Fruit fly (Drosophila melanogaster) whole organism, embryonic: ENCODE data around the gene CG8516.
A peak's percentile ranks its signal among the peaks of the same experiment; 100 is the strongest.

ENCODE experiments used
- CG10209 ChIP-seq: fragments of 200-800 bp; sonication (Bioruptor generic); optimal IDR thresholded peaks from 3 replicates; lab custom pipeline; 2017; ENCODE audit warnings: missing biosample characterization, mild to moderate bottlenecking, missing genetic modification characterization, missing genetic modification reagents
- CG11560 ChIP-seq: fragments of 200-800 bp; sonication (Bioruptor generic); IDR thresholded peaks from 3 replicates; pipeline ENCODE4 v1.3.6; 2022; ENCODE audit warnings: missing biosample characterization, missing genetic modification characterization
- CG12769 ChIP-seq: fragments of 200-800 bp; sonication (Bioruptor generic); optimal IDR thresholded peaks from 2 replicates; lab custom pipeline; 2019; ENCODE audit warnings: missing biosample characterization, mild to moderate bottlenecking, missing genetic modification characterization, moderate library complexity
- CG14860 ChIP-seq: fragments of 200-800 bp; sonication (Bioruptor generic); IDR thresholded peaks from 3 replicates; pipeline ENCODE4 v1.3.6; 2022; ENCODE audit warnings: missing biosample characterization, missing genetic modification characterization; ENCODE audit not compliant: partially characterized antibody
- CG15479 ChIP-seq: fragments of 200-800 bp; sonication (Bioruptor generic); optimal IDR thresholded peaks from 3 replicates; lab custom pipeline; 2019; ENCODE audit warnings: missing biosample characterization, mild to moderate bottlenecking, missing genetic modification characterization, moderate library complexity
- CG17612 ChIP-seq: fragments of 200-800 bp; sonication (Bioruptor generic); IDR thresholded peaks from 2 replicates; pipeline ENCODE4 v1.3.6; 2022; ENCODE audit warnings: missing biosample characterization, missing genetic modification characterization
- CG18262 ChIP-seq: fragments of 200-800 bp; optimal IDR thresholded peaks from 3 replicates; lab custom pipeline; 2019; ENCODE audit warnings: missing biosample characterization, mild to moderate bottlenecking, missing genetic modification characterization, moderate library complexity
- CG2678 ChIP-seq: fragments of 200-800 bp; sonication (Bioruptor generic); optimal IDR thresholded peaks from 3 replicates; lab custom pipeline; 2019; ENCODE audit warnings: missing biosample characterization, mild to moderate bottlenecking, missing genetic modification characterization, moderate library complexity
- CG30020 ChIP-seq: fragments of 200-800 bp; optimal IDR thresholded peaks from 2 replicates; lab custom pipeline; 2019; ENCODE audit warnings: missing biosample characterization, mild to moderate bottlenecking, missing genetic modification characterization, moderate library complexity
- CG31365 ChIP-seq: fragments of 200-800 bp; sonication (Bioruptor generic); optimal IDR thresholded peaks from 2 replicates; lab custom pipeline; 2018; ENCODE audit warnings: missing biosample characterization, mild to moderate bottlenecking, missing genetic modification characterization
- CG4404 ChIP-seq: fragments of 200-800 bp; sonication (Bioruptor generic); IDR thresholded peaks from 2 replicates; pipeline ENCODE4 v1.3.6; 2022; ENCODE audit warnings: missing biosample characterization, missing genetic modification characterization
- CG6683 ChIP-seq: fragments of 200-800 bp; sonication (Bioruptor generic); optimal IDR thresholded peaks from 2 replicates; lab custom pipeline; 2017; ENCODE audit warnings: missing biosample characterization, mild to moderate bottlenecking, missing genetic modification characterization, missing genetic modification reagents
- CG7357 ChIP-seq: fragments of 200-800 bp; sonication (Bioruptor generic); IDR thresholded peaks from 3 replicates; pipeline ENCODE4 v1.3.6; 2022; ENCODE audit warnings: missing biosample characterization, missing genetic modification characterization
- CG7372 ChIP-seq: fragments of 200-800 bp; sonication (Bioruptor generic); IDR thresholded peaks from 2 replicates; pipeline ENCODE4 v1.3.6; 2022; ENCODE audit warnings: missing biosample characterization, missing genetic modification characterization
- CG8924 ChIP-seq: fragments of 200-800 bp; optimal IDR thresholded peaks from 3 replicates; lab custom pipeline; 2019; ENCODE audit warnings: missing biosample characterization, mild to moderate bottlenecking, missing genetic modification characterization, moderate library complexity
- CG9876 ChIP-seq: fragments of 200-800 bp; sonication (Bioruptor generic); optimal IDR thresholded peaks from 2 replicates; lab custom pipeline; 2016; ENCODE audit warnings: missing biosample characterization, missing genetic modification characterization
- CG9932 ChIP-seq: fragments of 200-800 bp; sonication (Bioruptor generic); IDR thresholded peaks from 2 replicates; pipeline ENCODE4 v1.3.6; 2022; ENCODE audit warnings: missing biosample characterization, missing genetic modification characterization
- Eip74EF ChIP-seq, 2 experiments: fragments of 200-800 bp in 1 of 2; fragments of >200 bp in 1 of 2; sonication (Bioruptor generic) in 1 of 2; optimal IDR thresholded peaks; 2 replicates each; lab custom pipeline; 2017 to 2019; ENCODE audit warnings: missing biosample characterization in 2 of 2, missing genetic modification characterization in 2 of 2, mild to moderate bottlenecking in 1 of 2, moderate library complexity in 1 of 2
- Ets97D ChIP-seq: fragments of 200-800 bp; sonication (Bioruptor generic); optimal IDR thresholded peaks from 3 replicates; lab custom pipeline; 2016; ENCODE audit warnings: missing biosample characterization, missing genetic modification characterization
- Fer3 ChIP-seq: fragments of 200-800 bp; sonication (Bioruptor generic); optimal IDR thresholded peaks from 2 replicates; lab custom pipeline; 2018; ENCODE audit warnings: missing biosample characterization, mild to moderate bottlenecking, missing genetic modification characterization, moderate library complexity
- GATAe ChIP-seq: fragments of 200-800 bp; sonication (Bioruptor generic); conservative IDR thresholded peaks from 2 replicates; pipeline ENCODE4 v1.3.6; 2022; ENCODE audit warnings: missing biosample characterization, missing genetic modification characterization
- Gug ChIP-seq: fragments of 200-800 bp; sonication (Bioruptor generic); IDR thresholded peaks from 4 replicates; pipeline ENCODE4 v1.3.6; 2022; ENCODE audit warnings: missing biosample characterization, missing genetic modification characterization
- H15 ChIP-seq: fragments of 200-800 bp; sonication (Bioruptor generic); IDR thresholded peaks from 3 replicates; pipeline ENCODE4 v1.3.6; 2022; ENCODE audit warnings: missing biosample characterization, missing genetic modification characterization
- Hmx ChIP-seq: fragments of 200-800 bp; sonication (Bioruptor generic); optimal IDR thresholded peaks from 2 replicates; lab custom pipeline; 2016; ENCODE audit warnings: missing biosample characterization, missing genetic modification characterization
- Max ChIP-seq: fragments of 200-800 bp; sonication (Bioruptor generic); optimal IDR thresholded peaks from 2 replicates; lab custom pipeline; 2016; ENCODE audit warnings: missing biosample characterization, mild to moderate bottlenecking, missing genetic modification characterization
- Opbp ChIP-seq: fragments of 200-800 bp; sonication (Bioruptor generic); IDR thresholded peaks from 3 replicates; pipeline ENCODE4 v1.3.6; 2022; ENCODE audit warnings: missing biosample characterization, missing genetic modification characterization; ENCODE audit not compliant: partially characterized antibody
- Side ChIP-seq: fragments of 200-800 bp; sonication (Bioruptor generic); optimal IDR thresholded peaks from 2 replicates; lab custom pipeline; 2016; ENCODE audit warnings: missing biosample characterization, missing genetic modification characterization
- Sry-δ ChIP-seq: fragments of 200-800 bp; sonication (Bioruptor generic); optimal IDR thresholded peaks from 2 replicates; lab custom pipeline; 2016; ENCODE audit warnings: missing biosample characterization, missing genetic modification characterization
- Tbp ChIP-seq: fragments of >200 bp; optimal IDR thresholded peaks from 2 replicates; lab custom pipeline; 2018; ENCODE audit warnings: missing biosample characterization, missing genetic modification characterization
- Xbp1 ChIP-seq: fragments of 200-800 bp; sonication (Bioruptor generic); optimal IDR thresholded peaks from 3 replicates; lab custom pipeline; 2016; ENCODE audit warnings: missing biosample characterization, mild to moderate bottlenecking, missing genetic modification characterization
- ap ChIP-seq: fragments of 200-800 bp; sonication (Bioruptor generic); IDR thresholded peaks from 2 replicates; pipeline ENCODE4 v1.3.6; 2022; ENCODE audit warnings: missing biosample characterization, missing genetic modification characterization
- bab2 ChIP-seq: fragments of 200-800 bp; sonication (Bioruptor generic); optimal IDR thresholded peaks from 2 replicates; lab custom pipeline; 2016; ENCODE audit warnings: missing biosample characterization, missing genetic modification characterization
- bbx ChIP-seq: fragments of 200-800 bp; sonication (Bioruptor generic); IDR thresholded peaks from 2 replicates; pipeline ENCODE4 v1.3.6; 2022; ENCODE audit warnings: missing biosample characterization, missing genetic modification characterization; ENCODE audit not compliant: partially characterized antibody
- bigmax ChIP-seq: fragments of 200-800 bp; sonication (Bioruptor generic); optimal IDR thresholded peaks from 2 replicates; lab custom pipeline; 2018; ENCODE audit warnings: missing biosample characterization, mild to moderate bottlenecking, missing genetic modification characterization
- cad ChIP-seq: fragments of >200 bp; optimal IDR thresholded peaks from 2 replicates; lab custom pipeline; 2017; ENCODE audit warnings: missing biosample characterization, missing genetic modification characterization
- danr ChIP-seq: fragments of 200-800 bp; sonication (Bioruptor generic); IDR thresholded peaks from 2 replicates; pipeline ENCODE4 v1.3.6; 2022; ENCODE audit warnings: missing biosample characterization, missing genetic modification characterization
- ftz-f1 ChIP-seq: fragments of 200-800 bp; sonication (Bioruptor generic); optimal IDR thresholded peaks from 2 replicates; lab custom pipeline; 2016; ENCODE audit warnings: missing biosample characterization, missing genetic modification characterization
- grn ChIP-seq: fragments of 200-800 bp; sonication (Bioruptor generic); optimal IDR thresholded peaks from 3 replicates; lab custom pipeline; 2017; ENCODE audit warnings: missing biosample characterization, missing genetic modification characterization
- gt ChIP-seq: fragments of 200-800 bp; sonication (Bioruptor generic); IDR thresholded peaks from 2 replicates; pipeline ENCODE4 v1.3.6; 2022; ENCODE audit warnings: missing biosample characterization, missing genetic modification characterization
- h ChIP-seq: fragments of >200 bp; optimal IDR thresholded peaks from 2 replicates; lab custom pipeline; 2017
- nerfin-1 ChIP-seq: fragments of 200-800 bp; sonication (Bioruptor generic); optimal IDR thresholded peaks from 3 replicates; lab custom pipeline; 2019; ENCODE audit warnings: missing biosample characterization, mild to moderate bottlenecking, missing genetic modification characterization, moderate library complexity
- nom ChIP-seq: fragments of 200-800 bp; sonication (Bioruptor generic); optimal IDR thresholded peaks from 2 replicates; lab custom pipeline; 2017; ENCODE audit warnings: missing biosample characterization, missing genetic modification characterization, mild to moderate bottlenecking, moderate library complexity, missing genetic modification reagents
- org-1 ChIP-seq: fragments of 200-800 bp; sonication (Bioruptor generic); optimal IDR thresholded peaks from 2 replicates; lab custom pipeline; 2017; ENCODE audit warnings: missing biosample characterization, missing genetic modification characterization
- pita ChIP-seq: fragments of 200-800 bp; sonication (Bioruptor generic); optimal IDR thresholded peaks from 2 replicates; lab custom pipeline; 2017; ENCODE audit warnings: missing biosample characterization, mild to moderate bottlenecking, missing genetic modification characterization
- slbo ChIP-seq: fragments of 200-800 bp; sonication (Bioruptor generic); IDR thresholded peaks from 2 replicates; pipeline ENCODE4 v1.3.6; 2022; ENCODE audit warnings: missing biosample characterization, missing genetic modification characterization
- so ChIP-seq: fragments of 200-800 bp; sonication (Bioruptor generic); IDR thresholded peaks from 3 replicates; pipeline ENCODE4 v1.3.6; 2022; ENCODE audit warnings: missing biosample characterization, missing genetic modification characterization
- ssp ChIP-seq: fragments of 200-800 bp; sonication (Bioruptor generic); IDR thresholded peaks from 2 replicates; pipeline ENCODE4 v1.3.6; 2022; ENCODE audit warnings: missing biosample characterization, missing genetic modification characterization
- stc ChIP-seq: fragments of 200-800 bp; sonication (Bioruptor generic); IDR thresholded peaks from 2 replicates; pipeline ENCODE4 v1.3.6; 2022; ENCODE audit warnings: missing biosample characterization, missing genetic modification characterization
- tap ChIP-seq: fragments of 200-800 bp; optimal IDR thresholded peaks from 3 replicates; lab custom pipeline; 2019; ENCODE audit warnings: missing biosample characterization, mild to moderate bottlenecking, missing genetic modification characterization, moderate library complexity
- trh ChIP-seq: fragments of 200-800 bp; sonication (Bioruptor generic); optimal IDR thresholded peaks from 2 replicates; lab custom pipeline; 2016; ENCODE audit warnings: missing biosample characterization, missing genetic modification characterization
- twi ChIP-seq: fragments of 200-800 bp; optimal IDR thresholded peaks from 2 replicates; lab custom pipeline; 2019; ENCODE audit warnings: missing biosample characterization, mild to moderate bottlenecking, missing genetic modification characterization, moderate library complexity
- yki ChIP-seq: fragments of >200 bp; optimal IDR thresholded peaks from 3 replicates; lab custom pipeline; 2018

CG8516 gene

dm6 chr3R:9777941-9778360 lies 15.1 kb upstream of the CG8516 start, which contains the start of gene RpS29 (continued):
- TF ChIP-seq CG10209 (GFP tag; lab: Kevin White, UChicago) (peak; percentile 72), CG12769 (tag; lab: Kevin White, UChicago) (peak; percentile 89), CG7357 (GFP tag; lab: Robert Waterston, UW) (no peak), Opbp (GFP tag; lab: Robert Waterston, UW) (peak; percentile 97), Sry-δ (GFP tag; lab: Kevin White, UChicago) (peak; percentile 100), bab2 (peak; percentile 86), H15 (GFP tag; lab: Robert Waterston, UW) (peak; percentile 68; the same call in 1 of the 3 replicates), CG15479 (no peak), Fer3 (tag; lab: Kevin White, UChicago) (peak; percentile 71), trh (GFP tag; lab: Kevin White, UChicago) (peak; percentile 53), so (GFP tag; lab: Robert Waterston, UW) (no peak), nom (GFP tag; lab: Kevin White, UChicago) (peak; percentile 78), Max (GFP tag; lab: Kevin White, UChicago) (peak; percentile 76), CG7372 (peak; percentile 77), stc (GFP tag; lab: Robert Waterston, UW) (peak; percentile 71), cad (GFP tag; lab: Kevin White, UChicago) (no peak), GATAe (GFP tag; lab: Robert Waterston, UW) (no peak; the same call in 1 of the 2 replicates), bigmax (GFP tag; lab: Kevin White, UChicago) (peak; percentile 99), CG6683 (GFP tag; lab: Kevin White, UChicago) (peak; percentile 73), org-1 (GFP tag; lab: Kevin White, UChicago) (peak; percentile 15), ap (GFP tag; lab: Robert Waterston, UW) (no peak), CG31365 (tag; lab: Kevin White, UChicago) (peak; percentile 51), CG2678 (tag; lab: Kevin White, UChicago) (peak; percentile 68), tap (tag; lab: Kevin White, UChicago) (peak; percentile 38), CG9932 (GFP tag; lab: Robert Waterston, UW) (peak; percentile 95), CG30020 (tag; lab: Kevin White, UChicago) (peak; percentile 44), pita (GFP tag; lab: Kevin White, UChicago) (no peak), h (lab: Kevin White, UChicago) (no peak), grn (GFP tag; lab: Kevin White, UChicago) (peak; percentile 61), nerfin-1 (tag; lab: Kevin White, UChicago) (peak; percentile 75), CG9876 (GFP tag; lab: Kevin White, UChicago) (peak; percentile 91), CG11560 (tag; lab: Robert Waterston, UW) (peak; percentile 74; the same call in 2 of the 3 replicates), danr (GFP tag; lab: Robert Waterston, UW) (0 out of 2 replicates have a peak, but pooled peaks have one; percentile 28), Hmx (GFP tag; lab: Kevin White, UChicago) (no peak), Xbp1 (GFP tag; lab: Kevin White, UChicago) (peak; percentile 85), Gug (GFP tag; lab: Robert Waterston, UW) (peak; percentile 87), Eip74EF (GFP tag; optimal IDR thresholded peaks at IDR 0.05; lab: Kevin White, UChicago) (peak in 1 of 2 experiments; percentile 69), twi (tag; lab: Kevin White, UChicago) (peak; percentile 27), gt (0 out of 2 replicates have a peak, but pooled peaks have one; percentile 10), Side (peak; percentile 86), yki (lab: Kevin White, UChicago) (no peak), ssp (GFP tag; lab: Robert Waterston, UW) (peak; percentile 49), CG8924 (tag; lab: Kevin White, UChicago) (peak; percentile 58), bbx (peak; percentile 95), Tbp (GFP tag; lab: Kevin White, UChicago) (peak; percentile 61), CG14860 (GFP tag; lab: Robert Waterston, UW) (peak; percentile 79), slbo (GFP tag; lab: Robert Waterston, UW) (peak; percentile 95), CG18262 (tag; lab: Kevin White, UChicago) (peak; percentile 47), CG4404 (peak; percentile 46; the same call in 1 of the 2 replicates), CG17612 (GFP tag; lab: Robert Waterston, UW) (peak; percentile 31; the same call in 1 of the 2 replicates), ftz-f1 (GFP tag; lab: Kevin White, UChicago) (peak; percentile 74), Ets97D (GFP tag; lab: Kevin White, UChicago) (peak; percentile 98)
